Fruit fly (Drosophila melanogaster) whole organism, embryonic: ENCODE results near the gene Alp13.

ENCODE experiments used
- Aef1 ChIP-seq: fragments of 200-800 bp; sonication (Bioruptor generic); IDR thresholded peaks from 3 replicates; pipeline ENCODE4 v1.3.6; 2022; ENCODE audit warnings: missing biosample characterization, missing genetic modification characterization
- Bdp1 ChIP-seq: fragments of 200-800 bp; sonication (Bioruptor generic); optimal IDR thresholded peaks from 3 replicates; lab custom pipeline; 2016; ENCODE audit warnings: missing biosample characterization, missing genetic modification characterization
- CG10147 ChIP-seq: fragments of 200-800 bp; sonication (Bioruptor generic); optimal IDR thresholded peaks from 2 replicates; lab custom pipeline; 2019; ENCODE audit warnings: missing biosample characterization, mild to moderate bottlenecking, missing genetic modification characterization, moderate library complexity
- CG10321 ChIP-seq: fragments of 200-800 bp; sonication (Bioruptor generic); IDR thresholded peaks from 2 replicates; pipeline ENCODE4 v1.3.6; 2022; ENCODE audit warnings: missing biosample characterization, missing genetic modification characterization
- CG10654 ChIP-seq: fragments of 200-800 bp; sonication (Bioruptor generic); optimal IDR thresholded peaks from 2 replicates; lab custom pipeline; 2016; ENCODE audit warnings: missing biosample characterization, missing genetic modification characterization
- CG10979 ChIP-seq: fragments of 200-800 bp; sonication (Bioruptor generic); optimal IDR thresholded peaks from 2 replicates; lab custom pipeline; 2018; ENCODE audit warnings: missing biosample characterization, mild to moderate bottlenecking, missing genetic modification characterization, moderate library complexity
- CG12299 ChIP-seq: fragments of 200-800 bp; sonication (Bioruptor generic); optimal IDR thresholded peaks from 2 replicates; lab custom pipeline; 2018; ENCODE audit warnings: missing biosample characterization, mild to moderate bottlenecking, missing genetic modification characterization
- CG15479 ChIP-seq: fragments of 200-800 bp; sonication (Bioruptor generic); optimal IDR thresholded peaks from 3 replicates; lab custom pipeline; 2019; ENCODE audit warnings: missing biosample characterization, mild to moderate bottlenecking, missing genetic modification characterization, moderate library complexity
- CG17361 ChIP-seq: fragments of 200-800 bp; sonication (Bioruptor generic); IDR thresholded peaks from 3 replicates; pipeline ENCODE4 v1.3.6; 2022; ENCODE audit warnings: missing biosample characterization, missing genetic modification characterization
- CG31388 ChIP-seq: fragments of 200-800 bp; sonication (Bioruptor generic); optimal IDR thresholded peaks from 2 replicates; lab custom pipeline; 2016; ENCODE audit warnings: missing biosample characterization, missing genetic modification characterization
- CG3163 ChIP-seq: fragments of 200-800 bp; sonication (Bioruptor generic); optimal IDR thresholded peaks from 3 replicates; lab custom pipeline; 2016; ENCODE audit warnings: missing biosample characterization, missing genetic modification characterization
- CG33213 ChIP-seq: fragments of 200-800 bp; sonication (Bioruptor generic); optimal IDR thresholded peaks from 3 replicates; lab custom pipeline; 2016; ENCODE audit warnings: missing biosample characterization, missing genetic modification characterization
- CG4854 ChIP-seq: fragments of 200-800 bp; sonication (Bioruptor generic); optimal IDR thresholded peaks from 2 replicates; lab custom pipeline; 2016; ENCODE audit warnings: missing biosample characterization, missing genetic modification characterization, inconsistent platforms
- CG6254 ChIP-seq: fragments of 200-800 bp; sonication (Bioruptor generic); optimal IDR thresholded peaks from 3 replicates; lab custom pipeline; 2017; ENCODE audit warnings: mild to moderate bottlenecking, missing biosample characterization, missing genetic modification reagents, missing genetic modification characterization
- CG7745 ChIP-seq: fragments of 200-800 bp; sonication (Bioruptor generic); optimal IDR thresholded peaks from 2 replicates; lab custom pipeline; 2018; ENCODE audit warnings: missing biosample characterization, mild to moderate bottlenecking, missing genetic modification characterization, moderate library complexity
- CG7786 ChIP-seq: fragments of 200-800 bp; sonication (Bioruptor generic); optimal IDR thresholded peaks from 2 replicates; lab custom pipeline; 2016; ENCODE audit warnings: missing biosample characterization, missing genetic modification characterization
- CG7963 ChIP-seq: fragments of 200-800 bp; sonication (Bioruptor generic); IDR thresholded peaks from 3 replicates; pipeline ENCODE4 v1.3.6; 2022; ENCODE audit warnings: missing biosample characterization, missing genetic modification characterization; ENCODE audit not compliant: partially characterized antibody
- CG8388 ChIP-seq: fragments of 200-800 bp; sonication (Bioruptor generic); optimal IDR thresholded peaks from 2 replicates; lab custom pipeline; 2019; ENCODE audit warnings: missing biosample characterization, mild to moderate bottlenecking, missing genetic modification characterization, moderate library complexity
- CG9215 ChIP-seq: fragments of 200-800 bp; sonication (Bioruptor generic); IDR thresholded peaks from 2 replicates; pipeline ENCODE4 v1.3.6; 2022; ENCODE audit warnings: missing biosample characterization, missing genetic modification characterization
- CG9437 ChIP-seq: fragments of 200-800 bp; sonication (Bioruptor generic); optimal IDR thresholded peaks from 2 replicates; lab custom pipeline; 2018; ENCODE audit warnings: missing biosample characterization, mild to moderate bottlenecking, missing genetic modification characterization
- Dbx ChIP-seq: fragments of 200-800 bp; sonication (Bioruptor generic); IDR thresholded peaks from 3 replicates; pipeline ENCODE4 v1.3.6; 2022; ENCODE audit warnings: missing biosample characterization, missing genetic modification characterization
- Drgx ChIP-seq: fragments of 200-800 bp; sonication (Bioruptor generic); IDR thresholded peaks from 2 replicates; pipeline ENCODE4 v1.3.6; 2022; ENCODE audit warnings: missing biosample characterization, missing genetic modification characterization
- E2f2 ChIP-seq: fragments of 200-800 bp; sonication (Bioruptor generic); IDR thresholded peaks from 2 replicates; pipeline ENCODE4 v1.3.6; 2022; ENCODE audit warnings: missing biosample characterization, missing genetic modification characterization
- Gsc ChIP-seq: fragments of 200-800 bp; sonication (Bioruptor generic); IDR thresholded peaks from 2 replicates; pipeline ENCODE4 v1.3.6; 2022; ENCODE audit warnings: missing biosample characterization, missing genetic modification characterization
- Gug ChIP-seq: fragments of 200-800 bp; sonication (Bioruptor generic); IDR thresholded peaks from 4 replicates; pipeline ENCODE4 v1.3.6; 2022; ENCODE audit warnings: missing biosample characterization, missing genetic modification characterization
- H15 ChIP-seq: fragments of 200-800 bp; sonication (Bioruptor generic); IDR thresholded peaks from 3 replicates; pipeline ENCODE4 v1.3.6; 2022; ENCODE audit warnings: missing biosample characterization, missing genetic modification characterization
- Hsf ChIP-seq: fragments of 200-800 bp; sonication (Bioruptor generic); optimal IDR thresholded peaks from 3 replicates; lab custom pipeline; 2016; ENCODE audit warnings: missing biosample characterization, missing genetic modification characterization
- Lhr ChIP-seq: fragments of 200-800 bp; sonication (Bioruptor generic); optimal IDR thresholded peaks from 3 replicates; lab custom pipeline; 2017; ENCODE audit warnings: mild to moderate bottlenecking, missing biosample characterization, missing genetic modification reagents, missing genetic modification characterization
- Max ChIP-seq: fragments of 200-800 bp; sonication (Bioruptor generic); optimal IDR thresholded peaks from 2 replicates; lab custom pipeline; 2016; ENCODE audit warnings: missing biosample characterization, mild to moderate bottlenecking, missing genetic modification characterization
- Mes4 ChIP-seq: fragments of 200-800 bp; sonication (Bioruptor generic); optimal IDR thresholded peaks from 2 replicates; lab custom pipeline; 2016; ENCODE audit warnings: missing biosample characterization, missing genetic modification characterization
- Mrtf ChIP-seq: fragments of 200-800 bp; sonication (Bioruptor generic); IDR thresholded peaks from 3 replicates; pipeline ENCODE4 v1.3.6; 2022; ENCODE audit warnings: missing biosample characterization, missing genetic modification characterization
- NC2α ChIP-seq: fragments of 200-800 bp; sonication (Bioruptor generic); optimal IDR thresholded peaks from 2 replicates; lab custom pipeline; 2016; ENCODE audit warnings: missing biosample characterization, missing genetic modification characterization
- Oaz ChIP-seq: fragments of 200-800 bp; sonication (Bioruptor generic); IDR thresholded peaks from 2 replicates; pipeline ENCODE4 v1.3.6; 2022; ENCODE audit warnings: missing biosample characterization, missing genetic modification characterization
- Optix ChIP-seq: fragments of 200-800 bp; sonication (Bioruptor generic); IDR thresholded peaks from 3 replicates; pipeline ENCODE4 v1.3.6; 2022; ENCODE audit warnings: missing biosample characterization, missing genetic modification characterization
- Poxn ChIP-seq: fragments of 200-800 bp; sonication (Bioruptor generic); IDR thresholded peaks from 2 replicates; pipeline ENCODE4 v1.3.6; 2022; ENCODE audit warnings: missing biosample characterization, missing genetic modification characterization
- Ravus ChIP-seq: fragments of 200-800 bp; sonication (Bioruptor generic); IDR thresholded peaks from 2 replicates; pipeline ENCODE4 v1.3.6; 2022; ENCODE audit warnings: missing biosample characterization, missing genetic modification characterization
- Trl ChIP-seq, 3 experiments: fragments of >200 bp in 2 of 3; fragments of 200-800 bp in 1 of 3; sonication (Bioruptor generic) in 1 of 3; optimal IDR thresholded peaks; 2 replicates in 1 of 3; 3 replicates in 2 of 3; lab custom pipeline; 2016 to 2017; ENCODE audit warnings: missing biosample characterization in 1 of 3, missing genetic modification characterization in 1 of 3
- abd-A ChIP-seq: fragments of 200-800 bp; sonication (Bioruptor generic); optimal IDR thresholded peaks from 3 replicates; lab custom pipeline; 2019; ENCODE audit warnings: missing biosample characterization, mild to moderate bottlenecking, missing genetic modification characterization, moderate library complexity
- bowl ChIP-seq: fragments of 200-800 bp; sonication (Bioruptor generic); IDR thresholded peaks from 2 replicates; pipeline ENCODE4 v1.3.6; 2022; ENCODE audit warnings: missing biosample characterization, missing genetic modification characterization
- ci ChIP-seq: fragments of 200-800 bp; sonication (Bioruptor generic); IDR thresholded peaks from 3 replicates; pipeline ENCODE4 v1.3.6; 2022; ENCODE audit warnings: missing biosample characterization, missing genetic modification characterization
- danr ChIP-seq: fragments of 200-800 bp; sonication (Bioruptor generic); IDR thresholded peaks from 2 replicates; pipeline ENCODE4 v1.3.6; 2022; ENCODE audit warnings: missing biosample characterization, missing genetic modification characterization
- dmrt99B ChIP-seq: fragments of 200-800 bp; sonication (Bioruptor generic); optimal IDR thresholded peaks from 2 replicates; lab custom pipeline; 2018; ENCODE audit warnings: missing biosample characterization, mild to moderate bottlenecking, missing genetic modification characterization, moderate library complexity
- dpn ChIP-seq, 2 experiments: fragments of 200-800 bp; sonication (Bioruptor generic); optimal IDR thresholded peaks; 3 replicates each; lab custom pipeline; 2016; ENCODE audit warnings: missing biosample characterization in 2 of 2, missing genetic modification characterization in 2 of 2
- grn ChIP-seq: fragments of 200-800 bp; sonication (Bioruptor generic); optimal IDR thresholded peaks from 3 replicates; lab custom pipeline; 2017; ENCODE audit warnings: missing biosample characterization, missing genetic modification characterization
- ham ChIP-seq: fragments of 200-800 bp; sonication (Bioruptor generic); IDR thresholded peaks from 2 replicates; pipeline ENCODE4 v1.3.6; 2022; ENCODE audit warnings: missing biosample characterization, missing genetic modification characterization
- nom ChIP-seq: fragments of 200-800 bp; sonication (Bioruptor generic); optimal IDR thresholded peaks from 2 replicates; lab custom pipeline; 2017; ENCODE audit warnings: missing biosample characterization, missing genetic modification characterization, mild to moderate bottlenecking, moderate library complexity, missing genetic modification reagents
- ranshi ChIP-seq: fragments of 200-800 bp; sonication (Bioruptor generic); IDR thresholded peaks from 2 replicates; pipeline ENCODE4 v1.3.6; 2022; ENCODE audit warnings: missing biosample characterization, missing genetic modification characterization
- tgo ChIP-seq: fragments of 200-800 bp; sonication (Bioruptor generic); IDR thresholded peaks from 3 replicates; pipeline ENCODE4 v1.3.6; 2022; ENCODE audit warnings: missing biosample characterization, missing genetic modification characterization
- tin ChIP-seq: fragments of 200-800 bp; sonication (Bioruptor generic); optimal IDR thresholded peaks from 3 replicates; lab custom pipeline; 2016; ENCODE audit warnings: missing biosample characterization, missing genetic modification characterization

The Alp13 gene

DNA sequence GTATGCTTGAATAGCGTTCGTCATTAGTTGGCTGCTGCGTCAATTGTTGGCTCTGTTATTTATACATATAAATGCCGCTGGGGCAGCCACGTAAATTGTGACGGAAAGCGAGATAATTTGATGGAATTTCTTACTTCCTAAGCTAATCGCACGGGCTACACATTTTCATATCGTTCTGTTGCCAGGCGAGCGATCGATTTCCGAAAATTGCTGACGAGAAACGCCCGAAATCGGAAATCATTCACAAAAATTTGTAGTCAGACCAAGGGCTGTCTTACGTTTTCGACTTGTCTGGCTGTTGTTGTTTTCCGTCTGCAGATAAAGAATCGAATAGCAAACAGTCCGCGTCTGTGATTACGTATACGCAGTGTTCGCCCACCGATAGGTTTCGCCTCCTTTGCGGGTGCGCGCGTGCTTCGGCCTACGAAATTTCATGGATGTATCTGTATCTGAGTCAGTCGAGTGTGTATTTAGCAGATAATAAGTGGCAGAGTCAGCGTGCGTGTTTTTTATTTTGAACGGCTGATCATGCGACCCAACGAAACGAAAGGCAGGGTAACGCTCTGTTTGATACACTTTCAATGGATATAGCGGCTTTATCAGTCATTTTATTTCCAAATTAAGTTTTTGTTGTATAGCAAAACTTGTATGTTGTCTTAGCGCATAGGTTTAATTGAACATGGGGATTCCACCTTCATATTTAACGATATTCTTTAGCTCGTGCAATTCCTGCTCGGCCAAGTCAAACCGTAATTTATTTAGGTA is 22.5 kb upstream of the Alp13 start (continued):
- TF ChIP-seq CG3163 (GFP tag; lab: Kevin White, UChicago), result peak; percentile 43
- TF ChIP-seq ci (GFP tag; lab: Robert Waterston, UW), result peak; percentile 75
- peak; percentile 65 to 68 for TF ChIP-seq dpn (GFP tag; optimal IDR thresholded peaks at IDR 0.05; lab: Kevin White, UChicago)
- peak; percentile 70; the same call in 2 of the 3 replicates for TF ChIP-seq Dbx
- no peak; the same call in 2 of the 3 replicates for TF ChIP-seq Optix (GFP tag; lab: Robert Waterston, UW)
- TF ChIP-seq danr, result no peak
- peak; percentile 67 for TF ChIP-seq abd-A (tag; lab: Kevin White, UChicago)
- TF ChIP-seq CG12299, result peak; percentile 32
- TF ChIP-seq Mrtf (GFP tag; lab: Robert Waterston, UW), result no peak
- 0 out of 3 replicates have a peak, but pooled peaks have one; percentile 40 for TF ChIP-seq H15 (GFP tag; lab: Robert Waterston, UW)
- no peak; the same call in 1 of the 2 replicates for TF ChIP-seq Oaz (GFP tag; lab: Robert Waterston, UW)
- TF ChIP-seq CG7963 (GFP tag; lab: Robert Waterston, UW), result no peak
- peak; percentile 60 for TF ChIP-seq Aef1
- peak; percentile 58; the same call in 2 of the 4 replicates for TF ChIP-seq Gug
- peak; percentile 16 for TF ChIP-seq tin (GFP tag; lab: Kevin White, UChicago)
- peak; percentile 48 for TF ChIP-seq CG10147 (GFP tag; lab: Kevin White, UChicago)
- peak; percentile 32; the same call in 1 of the 2 replicates for TF ChIP-seq E2f2 (GFP tag; lab: Robert Waterston, UW)
- peak; percentile 59 for TF ChIP-seq CG9215 (GFP tag; lab: Robert Waterston, UW)
- peak; percentile 9 for TF ChIP-seq Bdp1 (GFP tag; lab: Kevin White, UChicago)
- TF ChIP-seq ranshi (GFP tag; lab: Robert Waterston, UW), result peak; percentile 60; the same call in 1 of the 2 replicates
- no peak for TF ChIP-seq ham (GFP tag; lab: Robert Waterston, UW)
- no peak for TF ChIP-seq Ravus (GFP tag; lab: Robert Waterston, UW)
- TF ChIP-seq CG31388, result no peak
- TF ChIP-seq CG10321, result no peak
- TF ChIP-seq Trl (optimal IDR thresholded peaks at IDR 0.05; lab: Kevin White, UChicago), result no peak
- peak; percentile 72 for TF ChIP-seq Trl (GFP tag; optimal IDR thresholded peaks at IDR 0.05; lab: Kevin White, UChicago)
- peak; percentile 21 for TF ChIP-seq CG10979 (tag; lab: Kevin White, UChicago)
- no peak for TF ChIP-seq Mes4 (GFP tag; lab: Kevin White, UChicago)
- TF ChIP-seq dmrt99B, result peak; percentile 77
- TF ChIP-seq Gsc (GFP tag; lab: Robert Waterston, UW), result no peak
- TF ChIP-seq Hsf (GFP tag; lab: Kevin White, UChicago), result peak; percentile 57
- no peak for TF ChIP-seq Poxn (GFP tag; lab: Robert Waterston, UW)
- no peak for TF ChIP-seq Max (GFP tag; lab: Kevin White, UChicago)
- TF ChIP-seq CG33213 (GFP tag; lab: Kevin White, UChicago), result no peak
- peak; percentile 65; the same call in 2 of the 3 replicates for TF ChIP-seq tgo (GFP tag; lab: Robert Waterston, UW)
- peak; percentile 49 for TF ChIP-seq CG7786 (GFP tag; lab: Kevin White, UChicago)
- no peak for TF ChIP-seq nom (GFP tag; lab: Kevin White, UChicago)
- TF ChIP-seq bowl (GFP tag; lab: Robert Waterston, UW), result 0 out of 2 replicates have a peak, but pooled peaks have one; percentile 13
- peak; percentile 60; the same call in 2 of the 3 replicates for TF ChIP-seq CG17361 (GFP tag; lab: Robert Waterston, UW)
- peak; percentile 29 for TF ChIP-seq grn (GFP tag; lab: Kevin White, UChicago)
- TF ChIP-seq Drgx (GFP tag; lab: Robert Waterston, UW), result 0 out of 2 replicates have a peak, but pooled peaks have one; percentile 6
- TF ChIP-seq CG4854 (GFP tag; lab: Kevin White, UChicago), result no peak
- TF ChIP-seq CG15479 (GFP tag; lab: Kevin White, UChicago), result no peak
- peak; percentile 69 for TF ChIP-seq CG9437 (GFP tag; lab: Kevin White, UChicago)
- no peak for TF ChIP-seq NC2α (GFP tag; lab: Kevin White, UChicago)
- peak; percentile 37 for TF ChIP-seq CG10654
- no peak for TF ChIP-seq Lhr
- TF ChIP-seq CG8388 (GFP tag; lab: Kevin White, UChicago), result peak; percentile 50
- TF ChIP-seq CG7745 (tag; lab: Kevin White, UChicago), result no peak
- TF ChIP-seq CG6254 (GFP tag; lab: Kevin White, UChicago), result peak; percentile 18
